Worm (Caenorhabditis elegans) whole organism, late embryonic: ENCODE results near the gene pals-40.

Source experiments
- ceh-31 ChIP-seq: sonication (generic microtip); optimal IDR thresholded peaks from 2 replicates; lab custom pipeline; 2016; ENCODE audit warnings: missing genetic modification characterization, missing compliant biosample characterization
- lin-11 ChIP-seq: fragments of 200-800 bp; sonication (Bioruptor generic); optimal IDR thresholded peaks from 2 replicates; lab custom pipeline; 2018; ENCODE audit warnings: mild to moderate bottlenecking, missing genetic modification characterization, missing compliant biosample characterization
- rnt-1 ChIP-seq: sonication (generic microtip); optimal IDR thresholded peaks from 2 replicates; lab custom pipeline; 2016; ENCODE audit warnings: missing genetic modification characterization, missing compliant biosample characterization

DNA sequence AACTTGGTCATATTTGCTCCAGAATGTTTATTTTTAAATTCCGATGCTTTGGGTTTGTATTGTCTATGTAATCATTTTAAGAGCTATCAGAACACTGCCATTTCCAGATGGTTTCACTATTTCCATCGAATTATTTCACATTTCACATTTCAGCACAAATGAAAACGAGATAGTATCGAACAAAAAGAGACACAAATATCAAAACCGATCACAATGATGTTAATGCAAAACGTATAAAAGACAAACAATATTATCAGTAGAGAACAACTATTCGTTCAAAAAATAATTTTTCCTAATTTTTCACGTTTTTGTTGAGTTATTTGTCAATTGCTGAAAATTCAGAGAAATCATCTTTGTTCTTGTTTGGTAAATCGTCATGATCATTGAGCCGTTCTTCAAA, 17.6 kb upstream of the pals-40 start:
- TF ChIP-seq lin-11 (tag; lab: Kevin White, UChicago) (no peak), rnt-1 (no peak), ceh-31 (no peak)
